Worm (Caenorhabditis elegans) whole organism, L3 larva: ENCODE measurements around the gene C34D10.5.

ENCODE experiments used
- nhr-11 ChIP-seq: fragments of 150-350 bp; optimal IDR thresholded peaks from 2 replicates; lab custom pipeline; 2014; ENCODE audit warnings: missing biosample characterization, missing genetic modification characterization
- ztf-11 ChIP-seq: fragments of 150-350 bp; optimal IDR thresholded peaks from 2 replicates; lab custom pipeline; 2014; ENCODE audit warnings: missing biosample characterization, missing genetic modification characterization

DNA sequence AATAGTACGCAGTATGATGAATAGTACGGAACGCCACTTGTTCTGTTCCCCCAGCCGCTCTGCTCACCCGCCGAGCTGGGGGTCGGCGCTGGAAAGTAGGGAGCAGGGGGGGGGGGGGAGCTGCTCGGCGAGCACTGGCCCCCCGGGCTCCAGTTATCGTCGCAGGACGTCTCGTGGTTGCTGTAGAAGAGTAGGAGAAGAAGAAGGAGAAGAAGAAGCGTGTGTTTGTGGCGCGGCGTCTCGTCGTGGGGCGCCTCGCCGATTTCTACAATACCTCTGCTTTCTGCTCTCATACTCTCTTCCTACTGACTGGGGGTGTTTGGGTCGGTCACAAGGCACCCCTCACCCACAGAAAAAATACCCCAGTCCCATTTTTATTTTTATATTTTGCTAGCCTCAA lies 522 bp upstream of the C34D10.5 start:
- no peak for TF ChIP-seq ztf-11
- TF ChIP-seq nhr-11 (tag; lab: Kevin White, UChicago), result no peak
